Worm (Caenorhabditis elegans): Measurements from ENCODE around the gene sao-1.

The sao-1 gene

DNA sequence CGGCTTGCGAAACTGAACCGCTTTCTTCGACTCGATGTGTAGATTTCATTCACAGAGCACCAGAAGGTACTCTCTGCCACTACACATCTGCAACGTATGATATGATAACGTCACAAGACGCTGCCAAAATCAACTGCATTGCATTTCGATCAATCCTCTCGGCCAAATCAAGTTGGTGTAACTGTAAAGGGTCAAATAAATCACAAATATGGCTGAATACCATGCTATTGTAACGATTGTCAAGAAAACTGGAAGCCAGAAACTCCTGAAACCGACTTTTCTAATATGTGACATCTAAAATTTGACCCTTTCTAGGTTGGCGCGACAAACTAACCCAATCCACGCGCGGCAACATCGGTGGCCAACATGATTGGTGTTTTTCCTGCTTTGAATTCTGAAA lies 46.3 kb downstream of the sao-1 start:
- TF ChIP-seq dve-1 (tag; optimal IDR thresholded peaks at IDR 0.05; ENCODE audit: insufficient read depth) = no peak
- TF ChIP-seq hlh-11 (tag; optimal IDR thresholded peaks at IDR 0.05) = no peak
- no peak for TF ChIP-seq R02D3.7 (tag; optimal IDR thresholded peaks at IDR 0.05)
- TF ChIP-seq egl-43 (GFP tag; IDR thresholded peaks at IDR 0.05) = no peak
- TF ChIP-seq mxl-3 (GFP tag; optimal IDR thresholded peaks at IDR 0.05) = no peak
- TF ChIP-seq mdt-29 (GFP tag; IDR thresholded peaks at IDR 0.05) = no peak
- TF ChIP-seq T26A8.4 (GFP tag; IDR thresholded peaks at IDR 0.05) = no peak
- no peak for TF ChIP-seq dmd-9 (GFP tag; IDR thresholded peaks at IDR 0.05)
- TF ChIP-seq pqm-1 (tag; optimal IDR thresholded peaks at IDR 0.05) = no peak
- no peak for TF ChIP-seq dmd-6 (GFP tag; IDR thresholded peaks at IDR 0.05)
- no peak for TF ChIP-seq dpl-1 (GFP tag; optimal IDR thresholded peaks at IDR 0.05)
- no peak for TF ChIP-seq zfp-3 (GFP tag; conservative IDR thresholded peaks at IDR 0.05)
- no peak for TF ChIP-seq lin-39 (tag; optimal IDR thresholded peaks at IDR 0.05)
- TF ChIP-seq unc-62 (GFP tag; optimal IDR thresholded peaks at IDR 0.05 in 1 of 2) = no peak
- TF ChIP-seq unc-62 (tag; optimal IDR thresholded peaks at IDR 0.05) = no peak
- TF ChIP-seq mes-2 (tag; optimal IDR thresholded peaks at IDR 0.05; ENCODE audit: poor library complexity, severe bottlenecking) = no peak
- TF ChIP-seq daf-12 (tag; optimal IDR thresholded peaks at IDR 0.05) = no peak
- TF ChIP-seq sdz-12 (GFP tag; optimal IDR thresholded peaks at IDR 0.05) = no peak
- no peak for TF ChIP-seq hif-1 (tag; optimal IDR thresholded peaks at IDR 0.05)
- no peak for TF ChIP-seq tag-97 (GFP tag; IDR thresholded peaks at IDR 0.05)

ce11 chrV:14011427-14011826 lies 47.7 kb downstream of the sao-1 start:
- TF ChIP-seq Y48G9A.11 (GFP tag; IDR thresholded peaks at IDR 0.05) (no peak), egl-43 (GFP tag; IDR thresholded peaks at IDR 0.05) (0 out of 2 replicates have a peak, but pooled peaks have one; percentile 40), daf-12 (tag; optimal IDR thresholded peaks at IDR 0.05) (no peak), hif-1 (tag; optimal IDR thresholded peaks at IDR 0.05) (no peak), set-16 (GFP tag; IDR thresholded peaks at IDR 0.05) (peak; percentile 96), Y105C5A.15 (GFP tag; IDR thresholded peaks at IDR 0.05) (no peak), saeg-2 (GFP tag; IDR thresholded peaks at IDR 0.05) (0 out of 2 replicates have a peak, but pooled peaks have one; percentile 25), vab-7 (GFP tag; IDR thresholded peaks at IDR 0.05) (0 out of 2 replicates have a peak, but pooled peaks have one; percentile 6)

DNA sequence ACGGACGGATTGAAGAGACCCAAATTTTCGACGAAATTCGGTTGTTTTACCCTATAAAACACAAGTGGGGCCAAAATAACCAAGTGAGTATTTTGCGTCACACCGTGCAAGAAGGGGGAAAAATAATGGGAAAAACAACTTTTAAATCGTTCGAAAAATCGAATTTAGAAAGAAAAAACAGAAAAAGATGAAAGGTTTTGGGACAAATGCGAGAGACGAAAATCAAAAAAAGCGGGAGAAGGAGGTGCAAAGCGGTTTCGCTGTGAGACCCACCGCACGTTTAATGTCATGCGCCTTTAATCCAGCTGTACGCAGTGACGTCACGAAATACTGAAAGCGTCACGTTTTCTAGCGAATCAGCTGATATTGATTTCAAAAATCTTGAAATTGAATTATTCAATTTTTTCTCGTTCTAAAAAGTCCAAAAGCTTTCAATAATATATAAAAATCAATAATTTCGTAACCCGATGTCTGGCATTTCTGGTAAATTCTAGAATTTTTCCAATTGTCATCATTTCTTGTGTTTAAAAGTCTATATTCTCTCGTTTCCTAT lies 48.4 kb downstream of the sao-1 start, which contains the start of the genes ddx-17 and aip-1:
Gene ddx-17 (minus strand): TSS at position 51 of the 553 bp plus-strand sequence.
Gene aip-1 (plus strand): TSS at position 332 of the 553 bp plus-strand sequence.
- TF ChIP-seq nhr-237 (tag; optimal IDR thresholded peaks at IDR 0.05) (no peak), unc-39 (tag; optimal IDR thresholded peaks at IDR 0.05) (no peak), nhr-42 (GFP tag; IDR thresholded peaks at IDR 0.05) (no peak), hmg-1.1 (GFP tag; IDR thresholded peaks at IDR 0.05) (peak; percentile 58), mxl-2 (GFP tag; conservative IDR thresholded peaks at IDR 0.05) (no peak), jun-1 (tag; optimal IDR thresholded peaks at IDR 0.05) (no peak), lsy-2 (tag; optimal IDR thresholded peaks at IDR 0.05) (peak; percentile 8 to 87), php-3 (GFP tag; IDR thresholded peaks at IDR 0.05) (no peak), nhr-10 (tag; optimal IDR thresholded peaks at IDR 0.05) (no peak), hif-1 (tag; optimal IDR thresholded peaks at IDR 0.05) (peak in 1 of 2 experiments; percentile 84), hlh-11 (tag; optimal IDR thresholded peaks at IDR 0.05) (peak; percentile 98), mes-2 (tag; optimal IDR thresholded peaks at IDR 0.05; ENCODE audit: poor library complexity, severe bottlenecking) (peak; percentile 72), dmd-6 (GFP tag; IDR thresholded peaks at IDR 0.05) (peak; percentile 65), zag-1 (tag; optimal IDR thresholded peaks at IDR 0.05) (no peak), ceh-62 (tag; optimal IDR thresholded peaks at IDR 0.05) (no peak), lin-29 (GFP tag; IDR thresholded peaks at IDR 0.05) (no peak), dmd-9 (GFP tag; IDR thresholded peaks at IDR 0.05) (no peak), aly-2 (tag; optimal IDR thresholded peaks at IDR 0.05) (no peak), T26A8.4 (GFP tag; IDR thresholded peaks at IDR 0.05) (0 out of 2 replicates have a peak, but pooled peaks have one; percentile 57), tra-1 (GFP tag; IDR thresholded peaks at IDR 0.05) (no peak), lir-3 (tag; optimal IDR thresholded peaks at IDR 0.05) (no peak), aha-1 (tag) (peak; percentile 94), madf-9 (GFP tag; conservative IDR thresholded peaks at IDR 0.05) (no peak), vab-7 (GFP tag; IDR thresholded peaks at IDR 0.05) (no peak), sdz-12 (GFP tag; optimal IDR thresholded peaks at IDR 0.05) (no peak), ZK337.2 (GFP tag; IDR thresholded peaks at IDR 0.05) (no peak), pqm-1 (tag; optimal IDR thresholded peaks at IDR 0.05) (no peak), Y48G9A.11 (GFP tag; IDR thresholded peaks at IDR 0.05) (no peak), nhr-76 (tag; optimal IDR thresholded peaks at IDR 0.05) (no peak), skn-1 (tag; optimal IDR thresholded peaks at IDR 0.05) (no peak), cey-2 (tag; optimal IDR thresholded peaks at IDR 0.05; ENCODE audit: borderline replicate concordance, insufficient read depth) (no peak), nhr-28 (tag; optimal IDR thresholded peaks at IDR 0.05) (peak; percentile 63)

All from whole organism, L4 larva.